Worm (Caenorhabditis elegans): ENCODE measurements around the gene ZK353.10.
A peak's percentile ranks its signal among the peaks of the same experiment; 100 is the strongest.

The ZK353.10 gene

DNA sequence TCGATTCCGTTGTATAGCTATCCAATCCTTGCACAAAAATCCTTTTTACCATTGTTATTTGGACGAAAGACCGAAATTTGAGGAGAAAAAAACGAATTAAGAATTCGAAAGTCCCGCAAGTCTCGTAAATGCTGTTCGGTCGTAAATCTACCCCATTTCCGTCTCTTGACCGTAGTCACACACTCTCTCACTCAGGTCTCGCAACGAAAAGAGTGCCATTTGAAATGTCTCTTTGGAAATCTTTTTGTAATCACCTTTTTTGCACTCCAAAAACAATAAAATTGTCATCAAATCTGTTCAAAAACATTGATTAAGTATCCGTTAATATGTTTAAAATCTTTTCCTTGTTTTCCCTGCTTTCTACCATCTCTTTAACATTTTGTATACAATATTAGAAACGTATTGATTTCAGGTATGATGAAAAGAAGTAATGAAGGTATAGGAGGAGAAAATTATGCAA lies 36.0 kb downstream of the ZK353.10 start, which contains the start of the genes R05D3.8 and rfp-1 (continued):
- peak; percentile 34 for TF ChIP-seq ceh-16 (tag; optimal IDR thresholded peaks at IDR 0.05)
- TF ChIP-seq nhr-21 (tag; optimal IDR thresholded peaks at IDR 0.05): peak; percentile 65
- no peak for TF ChIP-seq mdl-1 (tag; optimal IDR thresholded peaks at IDR 0.05)
- TF ChIP-seq C34F6.9 (tag; optimal IDR thresholded peaks at IDR 0.05): peak; percentile 89
- peak; percentile 87 for TF ChIP-seq lin-13 (GFP tag; optimal IDR thresholded peaks at IDR 0.05)
- TF ChIP-seq ZK546.5 (tag; optimal IDR thresholded peaks at IDR 0.05): peak; percentile 44
- TF ChIP-seq ztf-11 (tag; optimal IDR thresholded peaks at IDR 0.05): no peak
- TF ChIP-seq zag-1 (tag; optimal IDR thresholded peaks at IDR 0.05): peak; percentile 24
- TF ChIP-seq dmd-4 (tag; optimal IDR thresholded peaks at IDR 0.05): no peak
- no peak for TF ChIP-seq ztf-1 (GFP tag; conservative IDR thresholded peaks at IDR 0.05)
- TF ChIP-seq snpc-4 (tag; optimal IDR thresholded peaks at IDR 0.05): no peak
- TF ChIP-seq lin-11 (tag; optimal IDR thresholded peaks at IDR 0.05): peak; percentile 63
- peak; percentile 88 for TF ChIP-seq crh-2 (tag; optimal IDR thresholded peaks at IDR 0.05)
- no peak for TF ChIP-seq skn-1 (tag; optimal IDR thresholded peaks at IDR 0.05)
- TF ChIP-seq mab-5 (tag; optimal IDR thresholded peaks at IDR 0.05): peak; percentile 63
- TF ChIP-seq unc-55 (GFP tag; optimal IDR thresholded peaks at IDR 0.05): peak; percentile 92
- no peak for TF ChIP-seq unc-62 (GFP tag; optimal IDR thresholded peaks at IDR 0.05)
- TF ChIP-seq nhr-12 (tag; optimal IDR thresholded peaks at IDR 0.05): no peak
- no peak for TF ChIP-seq peb-1 (tag; optimal IDR thresholded peaks at IDR 0.05)
- TF ChIP-seq nhr-25 (tag; optimal IDR thresholded peaks at IDR 0.05): peak; percentile 76
- no peak for TF ChIP-seq nhr-23 (tag; optimal IDR thresholded peaks at IDR 0.05)
- TF ChIP-seq sma-3 (GFP tag; optimal IDR thresholded peaks at IDR 0.05): peak; percentile 69
- TF ChIP-seq nhr-11 (tag; optimal IDR thresholded peaks at IDR 0.05): no peak

DNA sequence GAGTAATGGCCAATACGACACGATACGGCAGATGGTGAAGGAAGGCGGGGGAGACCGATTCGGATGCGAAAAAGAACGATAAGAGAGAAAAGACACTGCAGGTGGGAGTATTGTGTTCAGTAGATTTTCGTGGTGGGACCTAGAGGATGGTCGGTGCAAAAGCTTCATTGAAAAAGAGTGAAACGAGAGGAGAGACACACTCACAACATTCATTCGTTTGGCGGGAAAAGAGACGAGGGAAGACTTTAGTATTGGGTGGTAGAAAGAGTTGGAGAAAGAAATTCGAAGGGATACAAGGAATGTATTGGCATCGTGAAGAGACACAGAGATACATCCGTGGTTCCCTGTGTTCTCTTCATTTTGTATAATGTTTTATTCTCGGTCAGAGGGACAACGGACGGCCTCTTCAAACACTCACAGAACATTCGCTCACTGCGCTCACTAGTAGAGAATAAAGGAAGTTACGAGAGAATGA lies 37.8 kb downstream of the ZK353.10 start:
- peak; percentile 92 for TF ChIP-seq nhr-129 (tag; optimal IDR thresholded peaks at IDR 0.05)
- peak; percentile 56 for TF ChIP-seq nhr-21 (tag; optimal IDR thresholded peaks at IDR 0.05)
- TF ChIP-seq R02D3.7 (tag; optimal IDR thresholded peaks at IDR 0.05): no peak
- TF ChIP-seq crh-2 (tag; optimal IDR thresholded peaks at IDR 0.05): peak; percentile 91
- no peak for TF ChIP-seq nhr-23 (tag; optimal IDR thresholded peaks at IDR 0.05)
- TF ChIP-seq Y55F3AM.14 (GFP tag; optimal IDR thresholded peaks at IDR 0.05): no peak
- no peak for TF ChIP-seq lin-39 (tag; optimal IDR thresholded peaks at IDR 0.05)
- TF ChIP-seq unc-39 (tag; optimal IDR thresholded peaks at IDR 0.05): no peak
- TF ChIP-seq blmp-1 (tag; optimal IDR thresholded peaks at IDR 0.05; ENCODE audit: insufficient read depth): peak; percentile 48
- TF ChIP-seq nhr-10 (tag; optimal IDR thresholded peaks at IDR 0.05): no peak
- peak; percentile 62 for TF ChIP-seq fos-1 (tag; optimal IDR thresholded peaks at IDR 0.05)
- peak; percentile 67 for TF ChIP-seq nhr-25 (tag; optimal IDR thresholded peaks at IDR 0.05)
- TF ChIP-seq skn-1 (tag; optimal IDR thresholded peaks at IDR 0.05): peak; percentile 1
- TF ChIP-seq nhr-6 (tag; optimal IDR thresholded peaks at IDR 0.05): peak; percentile 85
- TF ChIP-seq elt-1 (tag; optimal IDR thresholded peaks at IDR 0.05): no peak
- peak; percentile 66 for TF ChIP-seq sma-3 (GFP tag; optimal IDR thresholded peaks at IDR 0.05)
- no peak for TF ChIP-seq nhr-11 (tag; optimal IDR thresholded peaks at IDR 0.05)
- peak; percentile 75 for TF ChIP-seq ztf-4 (tag; optimal IDR thresholded peaks at IDR 0.05)
- TF ChIP-seq unc-62 (GFP tag; optimal IDR thresholded peaks at IDR 0.05): no peak
- TF ChIP-seq egl-27 (tag; optimal IDR thresholded peaks at IDR 0.05): no peak
- TF ChIP-seq lin-13 (GFP tag; optimal IDR thresholded peaks at IDR 0.05): peak; percentile 71
- no peak for TF ChIP-seq ztf-1 (GFP tag; conservative IDR thresholded peaks at IDR 0.05)
- TF ChIP-seq dmd-4 (tag; optimal IDR thresholded peaks at IDR 0.05): peak; percentile 25
- TF ChIP-seq sem-4 (tag; optimal IDR thresholded peaks at IDR 0.05): peak; percentile 91
- TF ChIP-seq ztf-11 (tag; optimal IDR thresholded peaks at IDR 0.05): no peak
- no peak for TF ChIP-seq nhr-237 (tag; optimal IDR thresholded peaks at IDR 0.05)
- no peak for TF ChIP-seq elt-3 (tag; optimal IDR thresholded peaks at IDR 0.05)
- peak; percentile 44 for TF ChIP-seq mab-5 (tag; optimal IDR thresholded peaks at IDR 0.05)
- TF ChIP-seq ZK546.5 (tag; optimal IDR thresholded peaks at IDR 0.05): no peak
- peak; percentile 31 for TF ChIP-seq gmeb-1 (tag; optimal IDR thresholded peaks at IDR 0.05)
- peak; percentile 51 for TF ChIP-seq zag-1 (tag; optimal IDR thresholded peaks at IDR 0.05)
- peak in 1 of 2 experiments; percentile 57 for TF ChIP-seq mdl-1 (tag; optimal IDR thresholded peaks at IDR 0.05)
- no peak for TF ChIP-seq nhr-12 (tag; optimal IDR thresholded peaks at IDR 0.05)
- peak; percentile 70 for TF ChIP-seq snpc-4 (tag; optimal IDR thresholded peaks at IDR 0.05)
- TF ChIP-seq peb-1 (tag; optimal IDR thresholded peaks at IDR 0.05): no peak
- peak; percentile 70 to 91 for TF ChIP-seq lsy-2 (tag; optimal IDR thresholded peaks at IDR 0.05)
- TF ChIP-seq C34F6.9 (tag; optimal IDR thresholded peaks at IDR 0.05): peak; percentile 94
- TF ChIP-seq F13H6.1 (tag; optimal IDR thresholded peaks at IDR 0.05): peak; percentile 85
- peak; percentile 28 for TF ChIP-seq lin-11 (tag; optimal IDR thresholded peaks at IDR 0.05)
- TF ChIP-seq nhr-77 (tag; optimal IDR thresholded peaks at IDR 0.05): no peak
- TF ChIP-seq alr-1 (tag; optimal IDR thresholded peaks at IDR 0.05): no peak
- TF ChIP-seq mbf-1 (tag; optimal IDR thresholded peaks at IDR 0.05): no peak
- TF ChIP-seq sma-9 (GFP tag; optimal IDR thresholded peaks at IDR 0.05): peak; percentile 75
- no peak for TF ChIP-seq sma-9 (tag; optimal IDR thresholded peaks at IDR 0.05)
- no peak for TF ChIP-seq ama-1 (optimal IDR thresholded peaks at IDR 0.05)
- no peak for TF ChIP-seq aly-2 (tag; optimal IDR thresholded peaks at IDR 0.05)
- TF ChIP-seq ceh-16 (tag; optimal IDR thresholded peaks at IDR 0.05): no peak
- TF ChIP-seq unc-55 (GFP tag; optimal IDR thresholded peaks at IDR 0.05): peak; percentile 91
- no peak for TF ChIP-seq ceh-82 (tag; optimal IDR thresholded peaks at IDR 0.05)

All from whole organism, L2 larva.